Worm (Caenorhabditis elegans) whole organism, L3 larva: ENCODE measurements around the gene srw-76.

Source experiments
- ama-1 ChIP-seq: fragments of 150-350 bp; optimal IDR thresholded peaks from 2 replicates; lab custom pipeline; 2018
- ceh-9 ChIP-seq: sonication (generic microtip); optimal IDR thresholded peaks from 2 replicates; lab custom pipeline; 2018; ENCODE audit warnings: missing biosample characterization, missing genetic modification characterization
- egl-27 ChIP-seq: sonication (generic microtip); optimal IDR thresholded peaks from 4 replicates; lab custom pipeline; 2017; ENCODE audit warnings: missing biosample characterization, missing genetic modification reagents, missing genetic modification characterization
- egl-5 ChIP-seq: fragments of 150-350 bp; optimal IDR thresholded peaks from 2 replicates; lab custom pipeline; 2017; ENCODE audit warnings: missing biosample characterization, missing genetic modification reagents, missing genetic modification characterization, inconsistent platforms
- elt-2 ChIP-seq: sonication (generic microtip); optimal IDR thresholded peaks from 2 replicates; lab custom pipeline; 2016; ENCODE audit warnings: missing genetic modification reagents, mild to moderate bottlenecking, missing genetic modification characterization, missing compliant biosample characterization
- elt-3 ChIP-seq, 3 experiments: fragments of 150-350 bp in 1 of 3; sonication (generic microtip) in 2 of 3; optimal IDR thresholded peaks; 2 replicates in 2 of 3; 4 replicates in 1 of 3; lab custom pipeline; 2014 to 2017; ENCODE audit warnings: missing biosample characterization in 3 of 3, missing genetic modification characterization in 3 of 3
- fkh-10 ChIP-seq: sonication (generic microtip); optimal IDR thresholded peaks from 2 replicates; lab custom pipeline; 2017; ENCODE audit warnings: missing biosample characterization, missing genetic modification reagents, missing genetic modification characterization
- fos-1 ChIP-seq: fragments of 150-350 bp; optimal IDR thresholded peaks from 2 replicates; lab custom pipeline; 2014; ENCODE audit warnings: missing biosample characterization, missing genetic modification characterization
- mdl-1 ChIP-seq: fragments of 150-350 bp; optimal IDR thresholded peaks from 2 replicates; lab custom pipeline; 2014; ENCODE audit warnings: missing biosample characterization, missing genetic modification characterization
- nhr-12 ChIP-seq: fragments of 150-350 bp; optimal IDR thresholded peaks from 2 replicates; lab custom pipeline; 2014; ENCODE audit warnings: missing biosample characterization, missing genetic modification characterization
- nhr-43 ChIP-seq: sonication (generic microtip); optimal IDR thresholded peaks from 2 replicates; lab custom pipeline; 2016; ENCODE audit warnings: mild to moderate bottlenecking, missing genetic modification characterization, missing compliant biosample characterization; ENCODE audit not compliant: poor library complexity, severe bottlenecking
- sea-2 ChIP-seq: fragments of 150-350 bp; sonication (generic microtip); optimal IDR thresholded peaks from 4 replicates; lab custom pipeline; 2014; ENCODE audit warnings: missing biosample characterization, missing genetic modification reagents, missing genetic modification characterization

- no peak for TF ChIP-seq egl-5 (tag; lab: Kevin White, UChicago)
- no peak for TF ChIP-seq mdl-1
- TF ChIP-seq ama-1 (lab: Kevin White, UChicago) = no peak
- TF ChIP-seq fkh-10 (GFP tag; lab: Kevin White, UChicago) = no peak
- TF ChIP-seq nhr-12 (tag; lab: Kevin White, UChicago) = no peak
- no peak for TF ChIP-seq sea-2 (GFP tag; lab: Kevin White, UChicago)
- no peak for TF ChIP-seq elt-3 (tag; optimal IDR thresholded peaks at IDR 0.05; lab: Kevin White, UChicago)
- no peak for TF ChIP-seq egl-27 (tag; lab: Kevin White, UChicago)
- no peak for TF ChIP-seq nhr-43
- peak; percentile 76 for TF ChIP-seq elt-2
- no peak for TF ChIP-seq ceh-9
- no peak for TF ChIP-seq fos-1 (tag; lab: Kevin White, UChicago)
These were observed 27.2 kb downstream of the srw-76 start, which contains the start of gene srw-54 for ce11 chrV:16610791-16611385.
